Fruit fly (Drosophila melanogaster): ENCODE results near the gene CG14857.

DNA sequence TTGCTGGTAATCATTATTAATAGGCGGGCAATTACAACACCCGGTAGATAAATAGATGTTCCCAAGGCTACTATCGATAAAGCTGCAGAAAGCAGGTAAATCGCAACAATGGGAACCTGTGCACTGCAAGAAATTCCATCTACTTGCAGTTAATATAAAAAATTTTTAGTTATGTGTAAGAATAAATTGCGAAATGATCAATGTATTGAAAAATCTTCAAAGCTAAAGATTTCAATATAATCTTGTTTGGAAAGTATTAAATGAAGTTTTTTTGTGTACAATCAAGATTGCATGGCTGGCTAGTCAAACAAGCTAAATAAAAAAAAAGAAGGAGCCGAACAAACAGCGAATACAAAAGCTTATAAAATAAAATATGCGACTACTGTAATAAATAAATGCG lies 26.2 kb upstream of the CG14857 start:
- TF ChIP-seq ovo (GFP tag; optimal IDR thresholded peaks at IDR 0.05) (no peak), kay (GFP tag; ENCODE audit: borderline replicate concordance) (no peak), CG5204 (GFP tag; optimal IDR thresholded peaks at IDR 0.05) (peak; percentile 37), cic (GFP tag; optimal IDR thresholded peaks at IDR 0.05) (no peak), CG12768 (GFP tag; optimal IDR thresholded peaks at IDR 0.05) (no peak), Mnt (GFP tag; optimal IDR thresholded peaks at IDR 0.05) (no peak), Crg-1 (GFP tag; optimal IDR thresholded peaks at IDR 0.05) (no peak)
